Fruit fly (Drosophila melanogaster) whole organism, pupa: ENCODE data around the gene Ugt35A1.
A peak's percentile ranks its signal among the peaks of the same experiment; 100 is the strongest.

Experiments
- CG12605 ChIP-seq: fragments of 200-800 bp; sonication (Bioruptor generic); IDR thresholded peaks from 2 replicates; pipeline ENCODE4 v1.3.6; 2022; ENCODE audit warnings: missing biosample characterization, missing genetic modification characterization
- CG14655 ChIP-seq: fragments of 200-800 bp; sonication (Bioruptor generic); optimal IDR thresholded peaks from 3 replicates; lab custom pipeline; 2017; ENCODE audit warnings: mild to moderate bottlenecking, missing biosample characterization, missing genetic modification reagents, missing genetic modification characterization
- CG15710 ChIP-seq: fragments of 200-800 bp; sonication (Bioruptor generic); optimal IDR thresholded peaks from 2 replicates; lab custom pipeline; 2018; ENCODE audit warnings: missing biosample characterization, mild to moderate bottlenecking, missing genetic modification characterization, moderate library complexity
- CG32121 ChIP-seq: fragments of 200-800 bp; sonication (Bioruptor generic); IDR thresholded peaks from 2 replicates; pipeline ENCODE4 v1.3.6; 2022; ENCODE audit warnings: missing biosample characterization, missing genetic modification characterization
- CG34367 ChIP-seq: fragments of 200-800 bp; sonication (Bioruptor generic); optimal IDR thresholded peaks from 2 replicates; lab custom pipeline; 2018; ENCODE audit warnings: missing biosample characterization, mild to moderate bottlenecking, missing genetic modification characterization
- D1 ChIP-seq: fragments of 200-800 bp; sonication (Bioruptor generic); optimal IDR thresholded peaks from 2 replicates; lab custom pipeline; 2018; ENCODE audit warnings: missing biosample characterization, mild to moderate bottlenecking, missing genetic modification characterization, moderate library complexity
- Snoo ChIP-seq: fragments of 200-800 bp; sonication (Bioruptor generic); optimal IDR thresholded peaks from 3 replicates; lab custom pipeline; 2017; ENCODE audit warnings: missing biosample characterization, mild to moderate bottlenecking, missing genetic modification characterization, inconsistent platforms
- gl ChIP-seq: fragments of 200-800 bp; sonication (Bioruptor generic); optimal IDR thresholded peaks from 2 replicates; lab custom pipeline; 2018; ENCODE audit warnings: missing biosample characterization, mild to moderate bottlenecking, missing genetic modification characterization

dm6 chr3R:11153799-11154273, 18.6 kb downstream of the Ugt35A1 start, which contains the start of gene Ugt302K1:
- TF ChIP-seq CG14655 (GFP tag; lab: Kevin White, UChicago) (peak; percentile 72), CG12605 (GFP tag; lab: Robert Waterston, UW) (peak; percentile 56; the same call in 1 of the 2 replicates), Snoo (tag; lab: Kevin White, UChicago) (no peak), gl (tag; lab: Kevin White, UChicago) (no peak), CG15710 (peak; percentile 50), CG34367 (tag; lab: Kevin White, UChicago) (peak; percentile 9), CG32121 (GFP tag; lab: Robert Waterston, UW) (no peak; the same call in 1 of the 2 replicates), D1 (tag; lab: Kevin White, UChicago) (peak; percentile 2)
